Worm (Caenorhabditis elegans) whole organism, mixed stage, embryonic: Measurements from ENCODE around the gene hcp-3.

Experiments
- ceh-43 ChIP-seq: fragments of 200-800 bp; sonication (Bioruptor generic); optimal IDR thresholded peaks from 2 replicates; lab custom pipeline; 2018; ENCODE audit warnings: mild to moderate bottlenecking, missing genetic modification characterization, moderate library complexity, missing compliant biosample characterization
- lin-13 ChIP-seq: fragments of 150-350 bp; optimal IDR thresholded peaks from 2 replicates; lab custom pipeline; 2014; ENCODE audit warnings: missing biosample characterization, missing genetic modification characterization
- nhr-28 ChIP-seq: fragments of 150-350 bp; optimal IDR thresholded peaks from 2 replicates; lab custom pipeline; 2014; ENCODE audit warnings: missing biosample characterization, missing genetic modification characterization
- pha-4 ChIP-seq: fragments of 150-350 bp; optimal IDR thresholded peaks from 2 replicates; lab custom pipeline; 2018; ENCODE audit warnings: missing biosample characterization, missing genetic modification reagents, missing genetic modification characterization

DNA sequence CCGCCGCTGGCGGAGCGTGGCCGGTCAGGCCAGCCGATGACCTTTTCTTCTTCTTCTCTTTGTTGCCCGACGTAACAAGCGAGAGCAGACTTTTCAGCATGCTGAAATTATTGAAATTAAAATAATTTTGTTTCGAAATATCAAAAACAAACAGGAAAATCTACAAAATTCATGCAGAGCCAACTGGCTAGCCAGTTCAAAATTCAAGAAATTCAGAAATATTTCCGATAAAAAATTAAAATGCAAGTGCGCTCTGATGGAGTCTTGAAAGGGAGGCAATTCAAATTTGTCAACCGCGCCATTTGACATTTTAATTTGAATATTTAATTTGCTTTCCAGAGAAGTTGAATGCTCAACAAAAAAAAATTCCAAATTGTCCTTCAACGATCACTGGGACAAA is 15.6 kb downstream of the hcp-3 start, which contains the start of gene F58A4.2:
- TF ChIP-seq nhr-28 (tag; lab: Kevin White, UChicago) (no peak), pha-4 (tag; lab: Kevin White, UChicago) (no peak), lin-13 (tag; lab: Kevin White, UChicago) (no peak), ceh-43 (GFP tag; lab: Kevin White, UChicago) (no peak)
